Worm (Caenorhabditis elegans): ENCODE results near the gene nhr-247.

The nhr-247 gene

DNA sequence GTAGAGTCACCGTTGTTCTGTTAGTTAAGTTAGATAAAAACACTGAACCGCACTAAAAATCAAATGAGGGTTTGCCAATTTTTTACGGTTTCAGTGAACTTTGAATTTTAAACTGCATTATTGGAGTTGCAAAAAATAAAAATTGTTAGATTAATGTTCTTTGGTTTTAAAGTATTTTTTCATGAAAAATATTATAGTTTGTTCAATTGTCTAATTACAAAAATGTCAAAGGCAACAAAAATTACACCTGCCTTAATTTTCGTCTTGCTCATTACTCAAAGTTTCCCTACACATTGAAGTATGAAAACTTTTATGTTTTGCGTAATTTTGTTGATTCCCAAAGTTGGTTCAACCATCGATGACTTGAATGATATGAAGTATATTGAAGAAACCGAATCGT lies 12.0 kb upstream of the nhr-247 start, which contains the start of gene irld-62:
irld-62 (plus strand) TSS at position 301 of the 400 bp plus-strand sequence.
- no peak for TF ChIP-seq nhr-11 (tag; optimal IDR thresholded peaks at IDR 0.05)
- TF ChIP-seq lsy-2 (tag; optimal IDR thresholded peaks at IDR 0.05), result no peak
- TF ChIP-seq nhr-6 (tag; optimal IDR thresholded peaks at IDR 0.05), result no peak
- no peak for TF ChIP-seq egl-27 (tag; optimal IDR thresholded peaks at IDR 0.05)
- TF ChIP-seq snpc-4 (tag; optimal IDR thresholded peaks at IDR 0.05), result no peak
- TF ChIP-seq nhr-25 (tag; optimal IDR thresholded peaks at IDR 0.05), result no peak
- no peak for TF ChIP-seq nhr-21 (tag; optimal IDR thresholded peaks at IDR 0.05)
- no peak for TF ChIP-seq sma-3 (GFP tag; optimal IDR thresholded peaks at IDR 0.05)
- TF ChIP-seq aly-2 (tag; optimal IDR thresholded peaks at IDR 0.05), result no peak
- no peak for TF ChIP-seq ztf-11 (tag; optimal IDR thresholded peaks at IDR 0.05)
- no peak for TF ChIP-seq crh-2 (tag; optimal IDR thresholded peaks at IDR 0.05)
- TF ChIP-seq blmp-1 (tag; optimal IDR thresholded peaks at IDR 0.05; ENCODE audit: insufficient read depth), result no peak

DNA sequence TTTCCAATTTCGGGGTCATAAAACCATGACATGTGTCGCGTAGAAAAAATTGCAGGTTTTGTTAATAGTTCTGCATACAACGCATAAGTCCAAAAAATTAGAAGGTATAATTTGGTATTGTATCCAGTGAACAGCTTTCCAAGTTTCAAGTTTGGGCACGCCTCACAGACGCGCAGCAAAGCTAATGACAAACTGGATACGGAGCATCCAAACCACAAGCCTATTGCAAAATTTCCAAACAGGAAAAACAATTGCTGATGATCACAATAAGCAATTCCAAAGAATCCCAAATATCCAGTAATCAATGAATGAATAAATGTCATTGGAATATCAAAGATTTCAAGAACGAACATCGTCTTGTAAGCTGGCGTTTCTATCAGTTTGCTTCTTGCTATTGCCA lies 9.3 kb upstream of the nhr-247 start:
- TF ChIP-seq mbf-1 (tag; optimal IDR thresholded peaks at IDR 0.05) (no peak), zag-1 (tag; optimal IDR thresholded peaks at IDR 0.05) (no peak), mdl-1 (tag; optimal IDR thresholded peaks at IDR 0.05) (no peak), C34F6.9 (tag; optimal IDR thresholded peaks at IDR 0.05) (no peak), nhr-21 (tag; optimal IDR thresholded peaks at IDR 0.05) (no peak), lsy-2 (tag; optimal IDR thresholded peaks at IDR 0.05) (no peak)

DNA sequence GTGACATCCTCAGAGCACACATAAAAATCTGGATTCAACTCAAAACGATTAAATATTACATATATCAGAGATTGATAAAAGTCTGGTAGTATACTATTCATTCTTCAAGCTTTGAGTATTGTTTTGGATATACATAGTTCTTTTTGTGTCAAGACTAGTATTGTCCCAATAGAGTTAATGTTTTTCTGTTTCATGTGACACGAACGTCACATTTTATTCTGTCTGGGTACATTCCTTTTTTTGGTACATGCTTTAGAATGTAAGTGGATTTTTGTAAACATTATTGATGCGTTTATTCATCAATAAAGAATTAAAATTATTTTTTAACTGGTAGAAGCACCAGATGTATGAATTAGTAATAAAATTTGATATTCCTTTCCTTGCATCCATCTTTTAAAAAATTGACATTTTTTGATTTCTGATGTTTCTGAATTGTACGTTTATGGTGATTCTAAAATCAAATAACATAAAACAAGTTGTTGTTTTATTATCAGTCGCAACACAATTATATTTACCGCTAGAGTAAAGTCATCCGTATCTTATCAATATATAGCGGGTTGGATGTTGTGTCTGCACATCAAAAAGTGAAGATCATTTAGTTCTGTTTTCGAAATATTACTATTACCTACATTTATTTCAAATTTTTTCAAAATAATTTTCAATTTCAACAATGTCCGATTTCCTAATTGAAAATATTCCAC lies 6.8 kb upstream of the nhr-247 start, which contains the start of the genes srt-22 and nhr-246:
srt-22 (minus strand) TSS at position 101 of the 701 bp plus-strand sequence.
nhr-246 (plus strand) TSS at position 651 of the 701 bp plus-strand sequence.
- no peak for TF ChIP-seq dmd-4 (tag; optimal IDR thresholded peaks at IDR 0.05)
- no peak for TF ChIP-seq C34F6.9 (tag; optimal IDR thresholded peaks at IDR 0.05)
- TF ChIP-seq mab-5 (tag; optimal IDR thresholded peaks at IDR 0.05), result no peak
- no peak for TF ChIP-seq nhr-12 (tag; optimal IDR thresholded peaks at IDR 0.05)
- no peak for TF ChIP-seq nhr-6 (tag; optimal IDR thresholded peaks at IDR 0.05)
- TF ChIP-seq mdl-1 (tag; optimal IDR thresholded peaks at IDR 0.05), result no peak
- no peak for TF ChIP-seq Y55F3AM.14 (GFP tag; optimal IDR thresholded peaks at IDR 0.05)
- TF ChIP-seq nhr-77 (tag; optimal IDR thresholded peaks at IDR 0.05), result no peak
- no peak for TF ChIP-seq fos-1 (tag; optimal IDR thresholded peaks at IDR 0.05)
- no peak for TF ChIP-seq elt-1 (tag; optimal IDR thresholded peaks at IDR 0.05)
- no peak for TF ChIP-seq R02D3.7 (tag; optimal IDR thresholded peaks at IDR 0.05)
- TF ChIP-seq unc-39 (tag; optimal IDR thresholded peaks at IDR 0.05), result no peak
- no peak for TF ChIP-seq ZK546.5 (tag; optimal IDR thresholded peaks at IDR 0.05)
- TF ChIP-seq ztf-11 (tag; optimal IDR thresholded peaks at IDR 0.05), result no peak
- no peak for TF ChIP-seq nhr-11 (tag; optimal IDR thresholded peaks at IDR 0.05)
- TF ChIP-seq lin-39 (tag; optimal IDR thresholded peaks at IDR 0.05), result no peak

DNA sequence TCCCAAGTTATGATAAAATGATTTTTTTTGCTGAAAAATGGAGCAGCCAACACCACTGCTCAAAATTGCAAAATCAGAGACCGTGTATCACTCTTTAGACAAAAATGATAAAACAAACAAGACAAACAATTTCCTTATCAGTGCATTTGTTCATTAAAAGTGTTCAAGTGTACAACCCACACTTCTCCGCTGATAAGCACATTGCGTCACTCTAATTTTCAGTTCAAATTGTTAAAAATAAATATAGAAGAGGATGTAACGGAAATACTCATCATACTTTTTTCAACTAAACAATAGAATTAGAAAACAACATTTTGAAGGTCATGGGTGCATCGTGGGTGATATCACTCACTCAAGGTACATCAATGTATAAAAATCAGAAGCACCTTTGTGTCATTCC lies 4.1 kb upstream of the nhr-247 start, which contains the start of gene nhr-291:
nhr-291 (plus strand) TSS at position 324 of the 400 bp plus-strand sequence.
- TF ChIP-seq crh-2 (tag; optimal IDR thresholded peaks at IDR 0.05) (peak; percentile 34), ztf-11 (tag; optimal IDR thresholded peaks at IDR 0.05) (no peak), blmp-1 (tag; optimal IDR thresholded peaks at IDR 0.05; ENCODE audit: insufficient read depth) (no peak), sma-9 (GFP tag; optimal IDR thresholded peaks at IDR 0.05) (peak; percentile 79), sma-9 (tag; optimal IDR thresholded peaks at IDR 0.05) (no peak), unc-55 (GFP tag; optimal IDR thresholded peaks at IDR 0.05) (no peak), sma-3 (GFP tag; optimal IDR thresholded peaks at IDR 0.05) (peak; percentile 11), egl-27 (tag; optimal IDR thresholded peaks at IDR 0.05) (peak; percentile 35), F13H6.1 (tag; optimal IDR thresholded peaks at IDR 0.05) (no peak), fos-1 (tag; optimal IDR thresholded peaks at IDR 0.05) (peak; percentile 99), R02D3.7 (tag; optimal IDR thresholded peaks at IDR 0.05) (no peak), elt-1 (tag; optimal IDR thresholded peaks at IDR 0.05) (no peak), skn-1 (tag; optimal IDR thresholded peaks at IDR 0.05) (no peak), gmeb-1 (tag; optimal IDR thresholded peaks at IDR 0.05) (peak; percentile 42)

DNA sequence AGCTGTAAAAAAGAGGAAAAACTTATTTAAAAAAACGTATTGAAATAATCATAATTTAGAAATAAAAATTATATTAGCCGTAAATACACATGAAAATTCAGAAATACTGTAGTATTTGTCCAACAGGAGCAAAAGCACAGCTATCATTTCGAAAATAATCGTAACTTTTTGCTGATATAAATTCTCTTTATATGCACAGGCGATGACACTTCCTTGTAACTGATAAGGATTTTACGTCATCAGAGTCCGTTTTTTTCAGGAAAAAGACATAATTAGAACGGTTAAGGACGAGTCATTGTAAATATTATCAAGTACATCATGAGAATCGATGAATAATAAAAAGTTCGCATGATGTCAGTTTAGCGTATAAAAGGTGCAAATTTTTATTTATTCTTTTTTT lies 635 bp downstream of the nhr-247 start:
- TF ChIP-seq ama-1 (optimal IDR thresholded peaks at IDR 0.05) (no peak), fos-1 (tag; optimal IDR thresholded peaks at IDR 0.05) (peak; percentile 94)
